Fruit fly (Drosophila melanogaster) whole organism, prepupa: Measurements from ENCODE around the gene CG32099.

ENCODE experiments used
- Blimp-1 ChIP-seq: fragments of 200-800 bp; sonication (Bioruptor generic); optimal IDR thresholded peaks from 3 replicates; lab custom pipeline; 2017; ENCODE audit warnings: missing biosample characterization, missing genetic modification characterization, mild to moderate bottlenecking, moderate library complexity, missing genetic modification reagents
- CG10669 ChIP-seq: fragments of 200-800 bp; sonication (Bioruptor generic); optimal IDR thresholded peaks from 3 replicates; lab custom pipeline; 2018; ENCODE audit warnings: missing biosample characterization, mild to moderate bottlenecking, missing genetic modification characterization, moderate library complexity
- CG11294 ChIP-seq: fragments of 200-800 bp; sonication (Bioruptor generic); IDR thresholded peaks from 2 replicates; pipeline ENCODE4 v1.3.6; 2022; ENCODE audit warnings: missing biosample characterization, missing genetic modification characterization
- CG1621 ChIP-seq: fragments of 200-800 bp; sonication (Bioruptor generic); optimal IDR thresholded peaks from 3 replicates; lab custom pipeline; 2018; ENCODE audit warnings: missing biosample characterization, mild to moderate bottlenecking, missing genetic modification characterization
- CG16779 ChIP-seq: fragments of 200-800 bp; sonication (Bioruptor generic); optimal IDR thresholded peaks from 3 replicates; lab custom pipeline; 2017; ENCODE audit warnings: missing biosample characterization, mild to moderate bottlenecking, missing genetic modification characterization
- CG34406 ChIP-seq: fragments of 200-800 bp; sonication (Bioruptor generic); optimal IDR thresholded peaks from 3 replicates; lab custom pipeline; 2016; ENCODE audit warnings: missing biosample characterization, missing genetic modification characterization
- CG3919 ChIP-seq: fragments of 200-800 bp; sonication (Bioruptor generic); optimal IDR thresholded peaks from 3 replicates; lab custom pipeline; 2016; ENCODE audit warnings: missing biosample characterization, missing genetic modification characterization
- CG6163 ChIP-seq: fragments of 200-800 bp; sonication (Bioruptor generic); IDR thresholded peaks from 3 replicates; pipeline ENCODE4 v1.3.6; 2022; ENCODE audit warnings: missing biosample characterization, missing genetic modification characterization
- CG6276 ChIP-seq: fragments of 200-800 bp; sonication (Bioruptor generic); optimal IDR thresholded peaks from 2 replicates; lab custom pipeline; 2017; ENCODE audit warnings: missing biosample characterization, mild to moderate bottlenecking, missing genetic modification characterization
- CG6808 ChIP-seq: fragments of 200-800 bp; sonication (Bioruptor generic); optimal IDR thresholded peaks from 3 replicates; lab custom pipeline; 2017; ENCODE audit warnings: missing biosample characterization, missing genetic modification characterization, mild to moderate bottlenecking, moderate library complexity, missing genetic modification reagents
- CG6854 ChIP-seq: fragments of 200-800 bp; sonication (Bioruptor generic); optimal IDR thresholded peaks from 2 replicates; lab custom pipeline; 2017; ENCODE audit warnings: missing biosample characterization, mild to moderate bottlenecking, missing genetic modification characterization
- CG7368 ChIP-seq: fragments of 200-800 bp; sonication (Bioruptor generic); optimal IDR thresholded peaks from 3 replicates; lab custom pipeline; 2016; ENCODE audit warnings: missing biosample characterization, missing genetic modification characterization
- CG8119 ChIP-seq: fragments of 200-800 bp; sonication (Bioruptor generic); IDR thresholded peaks from 3 replicates; pipeline ENCODE4 v1.3.6; 2022; ENCODE audit warnings: missing biosample characterization, missing genetic modification characterization
- CG8319 ChIP-seq: fragments of 200-800 bp; sonication (Bioruptor generic); optimal IDR thresholded peaks from 3 replicates; lab custom pipeline; 2016; ENCODE audit warnings: missing biosample characterization, missing genetic modification characterization
- CG8632 ChIP-seq: fragments of 200-800 bp; sonication (Bioruptor generic); optimal IDR thresholded peaks from 3 replicates; lab custom pipeline; 2016; ENCODE audit warnings: missing biosample characterization, missing genetic modification characterization
- Eip75B ChIP-seq: fragments of 200-800 bp; sonication (Bioruptor generic); optimal IDR thresholded peaks from 3 replicates; lab custom pipeline; 2016; ENCODE audit warnings: missing biosample characterization, missing genetic modification characterization
- Eip78C ChIP-seq: fragments of 200-800 bp; sonication (Bioruptor generic); peaks from one replicate; lab custom pipeline; 2016; ENCODE audit warnings: missing biosample characterization, missing genetic modification characterization
- Ets21C ChIP-seq: fragments of 200-800 bp; sonication (Bioruptor generic); optimal IDR thresholded peaks from 3 replicates; lab custom pipeline; 2016; ENCODE audit warnings: missing biosample characterization, missing genetic modification characterization
- Ets96B ChIP-seq: fragments of 200-800 bp; optimal IDR thresholded peaks from 2 replicates; lab custom pipeline; 2019; ENCODE audit warnings: missing biosample characterization, mild to moderate bottlenecking, missing genetic modification characterization, moderate library complexity
- Gug ChIP-seq: fragments of 200-800 bp; sonication (Bioruptor generic); IDR thresholded peaks from 2 replicates; pipeline ENCODE4 v1.3.6; 2022; ENCODE audit warnings: missing biosample characterization, missing genetic modification characterization
- Hr38 ChIP-seq: sonication (Bioruptor generic); optimal IDR thresholded peaks from 2 replicates; lab custom pipeline; 2016; ENCODE audit warnings: missing biosample characterization, missing genetic modification characterization
- Hr39 ChIP-seq: fragments of 200-800 bp; sonication (Bioruptor generic); optimal IDR thresholded peaks from 2 replicates; lab custom pipeline; 2016; ENCODE audit warnings: missing biosample characterization, missing genetic modification characterization
- Hr4 ChIP-seq: fragments of 200-800 bp; sonication (Bioruptor generic); optimal IDR thresholded peaks from 3 replicates; lab custom pipeline; 2016; ENCODE audit warnings: missing biosample characterization, missing genetic modification characterization
- OdsH ChIP-seq: fragments of 200-800 bp; sonication (Bioruptor generic); optimal IDR thresholded peaks from 3 replicates; lab custom pipeline; 2016; ENCODE audit warnings: missing biosample characterization, missing genetic modification characterization
- Sox102F ChIP-seq: fragments of 200-800 bp; sonication (Bioruptor generic); optimal IDR thresholded peaks from 2 replicates; lab custom pipeline; 2016; ENCODE audit warnings: missing biosample characterization, mild to moderate bottlenecking, missing genetic modification characterization
- Sox14 ChIP-seq: fragments of 200-800 bp; sonication (Bioruptor generic); optimal IDR thresholded peaks from 3 replicates; lab custom pipeline; 2016; ENCODE audit warnings: missing biosample characterization, missing genetic modification characterization
- Sox15 ChIP-seq: fragments of 200-800 bp; sonication (Bioruptor generic); optimal IDR thresholded peaks from 3 replicates; lab custom pipeline; 2016; ENCODE audit warnings: missing biosample characterization, missing genetic modification characterization
- achi ChIP-seq: fragments of 200-800 bp; sonication (Bioruptor generic); optimal IDR thresholded peaks from 3 replicates; lab custom pipeline; 2016; ENCODE audit warnings: missing biosample characterization, missing genetic modification characterization
- acj6 ChIP-seq: fragments of 200-800 bp; sonication (Bioruptor generic); optimal IDR thresholded peaks from 3 replicates; lab custom pipeline; 2016; ENCODE audit warnings: missing biosample characterization, missing genetic modification characterization
- dac ChIP-seq: fragments of 200-800 bp; sonication (Bioruptor generic); optimal IDR thresholded peaks from 2 replicates; lab custom pipeline; 2017; ENCODE audit warnings: missing biosample characterization, mild to moderate bottlenecking, missing genetic modification characterization
- dsx ChIP-seq: fragments of 200-800 bp; optimal IDR thresholded peaks from 3 replicates; lab custom pipeline; 2019; ENCODE audit warnings: missing biosample characterization, mild to moderate bottlenecking, missing genetic modification characterization, moderate library complexity; ENCODE audit not compliant: poor library complexity, severe bottlenecking
- eg ChIP-seq: fragments of 200-800 bp; sonication (Bioruptor generic); IDR thresholded peaks from 3 replicates; pipeline ENCODE4 v1.3.6; 2022; ENCODE audit warnings: missing biosample characterization, missing genetic modification characterization
- esn ChIP-seq: fragments of 200-800 bp; sonication (Bioruptor generic); optimal IDR thresholded peaks from 2 replicates; lab custom pipeline; 2016; ENCODE audit warnings: missing biosample characterization, mild to moderate bottlenecking, missing genetic modification characterization, moderate library complexity
- fd59A ChIP-seq: fragments of 200-800 bp; sonication (Bioruptor generic); optimal IDR thresholded peaks from 2 replicates; lab custom pipeline; 2017; ENCODE audit warnings: missing biosample characterization, mild to moderate bottlenecking, missing genetic modification characterization, missing genetic modification reagents
- fd85E ChIP-seq: fragments of 200-800 bp; sonication (Bioruptor generic); optimal IDR thresholded peaks from 3 replicates; lab custom pipeline; 2016; ENCODE audit warnings: missing biosample characterization, missing genetic modification characterization
- fkh ChIP-seq: fragments of 200-800 bp; sonication (Bioruptor generic); optimal IDR thresholded peaks from 3 replicates; lab custom pipeline; 2017; ENCODE audit warnings: missing biosample characterization, mild to moderate bottlenecking, missing genetic modification characterization, moderate library complexity
- lz ChIP-seq: fragments of 200-800 bp; sonication (Bioruptor generic); optimal IDR thresholded peaks from 3 replicates; lab custom pipeline; 2016; ENCODE audit warnings: missing biosample characterization, missing genetic modification characterization
- net ChIP-seq: fragments of 200-800 bp; sonication (Bioruptor generic); optimal IDR thresholded peaks from 3 replicates; lab custom pipeline; 2016; ENCODE audit warnings: missing biosample characterization, missing genetic modification characterization
- pdm3 ChIP-seq: fragments of 200-800 bp; sonication (Bioruptor generic); optimal IDR thresholded peaks from 3 replicates; lab custom pipeline; 2016; ENCODE audit warnings: missing biosample characterization, missing genetic modification characterization
- salr ChIP-seq, 2 experiments: fragments of 200-800 bp; sonication (Bioruptor generic); optimal IDR thresholded peaks; 3 replicates each; lab custom pipeline; 2016 to 2018; ENCODE audit warnings: missing biosample characterization in 2 of 2, missing genetic modification characterization in 2 of 2, mild to moderate bottlenecking in 1 of 2
- spab ChIP-seq: fragments of 200-800 bp; sonication (Bioruptor generic); optimal IDR thresholded peaks from 2 replicates; lab custom pipeline; 2017; ENCODE audit warnings: missing biosample characterization, mild to moderate bottlenecking, missing genetic modification characterization, missing genetic modification reagents
- ss ChIP-seq, 2 experiments: fragments of 200-800 bp; sonication (Bioruptor generic); optimal IDR thresholded peaks; 2 replicates in 1 of 2; 3 replicates in 1 of 2; lab custom pipeline; 2017 to 2018; ENCODE audit warnings: mild to moderate bottlenecking in 2 of 2, missing biosample characterization in 2 of 2, missing genetic modification characterization in 2 of 2, moderate library complexity in 1 of 2
- svp ChIP-seq: fragments of 200-800 bp; sonication (Bioruptor generic); peaks from one replicate; lab custom pipeline; 2016; ENCODE audit warnings: missing biosample characterization, missing genetic modification characterization
- topi ChIP-seq: fragments of 200-800 bp; sonication (Bioruptor generic); optimal IDR thresholded peaks from 3 replicates; lab custom pipeline; 2016; ENCODE audit warnings: missing biosample characterization, missing genetic modification characterization

The CG32099 gene

DNA sequence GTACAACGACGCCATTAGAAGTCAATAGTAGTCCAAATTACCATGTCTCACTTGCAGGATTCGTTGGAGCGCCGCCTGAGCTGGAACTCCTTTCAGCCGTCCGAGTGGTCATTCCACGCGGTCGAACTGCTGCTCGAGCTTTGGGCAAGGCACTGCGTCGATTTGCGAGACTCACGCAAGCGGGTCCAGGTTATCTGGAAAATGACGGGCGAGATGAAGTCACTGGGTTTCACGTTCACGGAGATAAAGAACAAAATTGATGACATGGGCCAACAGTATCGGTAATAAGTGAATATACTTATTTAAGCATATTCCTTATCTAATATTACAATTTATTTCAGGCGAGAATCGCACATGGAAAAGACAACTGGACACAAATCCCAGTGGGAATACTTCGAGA, 30.4 kb upstream of the CG32099 start:
- TF ChIP-seq svp (GFP tag; lab: Kevin White, UChicago) (peak; percentile 97), Eip75B (GFP tag; lab: Kevin White, UChicago) (no peak)

DNA sequence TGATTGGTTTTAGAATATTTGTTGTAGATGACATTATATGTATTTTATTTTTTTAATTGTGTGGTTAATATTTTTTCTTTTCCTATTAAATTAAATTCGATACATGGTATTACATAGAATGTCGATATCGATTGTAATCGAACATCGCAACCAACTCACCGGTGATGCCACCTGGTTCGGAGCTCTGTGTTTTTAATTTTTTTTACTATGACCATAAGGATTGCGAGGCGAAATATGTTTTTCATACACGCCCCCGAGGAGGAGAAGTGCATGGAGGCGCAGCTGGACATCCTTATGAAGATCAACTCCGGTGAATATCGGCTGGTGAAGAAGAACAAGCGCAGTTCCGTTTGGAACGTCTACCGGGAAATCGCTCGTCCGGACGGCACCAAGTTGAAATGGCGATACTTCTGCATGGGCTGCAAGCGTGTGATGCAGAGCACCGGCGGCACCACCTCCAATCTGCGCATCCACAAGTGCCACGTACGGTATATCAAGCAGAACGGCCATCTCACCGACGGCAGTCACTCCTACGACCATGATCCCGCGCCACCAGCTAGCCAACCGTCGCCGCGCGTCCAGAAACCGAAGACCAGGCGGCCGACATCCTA, 29.1 kb upstream of the CG32099 start, which contains the start of gene CG11560:
TSS of gene CG11560 (plus strand) at position 145 of the 611 bp plus-strand sequence.
- TF ChIP-seq CG3919 (no peak), Eip78C (peak; percentile 20)

DNA sequence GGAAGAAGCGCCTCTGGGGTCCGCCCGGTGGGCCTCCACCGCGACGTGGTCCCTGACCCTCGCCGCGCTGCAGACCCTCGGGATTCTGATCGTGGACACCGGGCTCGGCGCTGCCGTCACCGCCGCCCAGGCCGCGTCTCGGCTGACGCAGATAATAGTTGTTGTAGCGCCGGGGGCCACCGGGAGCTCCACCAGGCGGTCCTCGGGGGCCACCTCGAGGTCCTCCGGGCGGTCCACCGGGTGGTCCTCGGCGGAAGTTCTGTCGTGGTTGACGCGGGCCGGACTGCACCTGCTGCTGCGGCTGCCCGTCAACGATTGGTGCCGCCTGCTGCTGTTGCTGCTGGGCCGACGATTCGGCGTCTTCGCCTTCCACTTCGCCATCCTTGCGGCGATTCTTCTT, 26.2 kb upstream of the CG32099 start:
- TF ChIP-seq pdm3 (GFP tag; lab: Kevin White, UChicago): no peak
- no peak for TF ChIP-seq fd85E
- TF ChIP-seq dsx (GFP tag; lab: Kevin White, UChicago): no peak
- no peak for TF ChIP-seq Sox14 (GFP tag; lab: Kevin White, UChicago)
- no peak for TF ChIP-seq CG8632 (GFP tag; lab: Kevin White, UChicago)

DNA sequence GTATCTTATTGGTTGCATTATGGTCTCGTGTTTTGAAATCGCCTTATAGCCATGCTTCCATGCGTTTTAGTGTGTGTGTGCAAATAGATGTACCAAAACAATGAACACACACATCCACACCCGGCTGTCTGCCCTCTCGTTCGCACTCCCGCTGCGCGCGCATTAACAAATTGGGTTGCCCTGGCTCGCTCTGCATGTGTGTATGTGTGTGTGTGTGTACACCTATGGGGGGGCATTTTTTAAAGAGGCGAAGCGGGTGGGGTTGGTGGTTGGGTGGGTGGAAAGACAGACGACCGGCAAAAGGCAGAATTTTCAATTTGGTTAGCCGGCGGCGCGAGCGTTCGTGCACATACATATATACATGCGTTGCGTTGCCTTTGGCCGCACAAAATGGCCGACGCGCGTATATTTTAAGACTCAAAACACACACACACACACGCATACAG, 24.9 kb upstream of the CG32099 start:
- TF ChIP-seq CG16779 (tag; lab: Kevin White, UChicago) (peak; percentile 54), Hr38 (GFP tag; lab: Kevin White, UChicago) (no peak), CG7368 (GFP tag; lab: Kevin White, UChicago) (no peak), CG11294 (GFP tag; lab: Robert Waterston, UW) (no peak), Sox102F (GFP tag; lab: Kevin White, UChicago) (no peak), Hr4 (no peak), Hr39 (no peak), CG6163 (GFP tag; lab: Robert Waterston, UW) (peak; percentile 53; the same call in 2 of the 3 replicates), eg (GFP tag; lab: Robert Waterston, UW) (no peak), Eip75B (GFP tag; lab: Kevin White, UChicago) (no peak), fd59A (GFP tag; lab: Kevin White, UChicago) (no peak), CG6854 (GFP tag; lab: Kevin White, UChicago) (peak; percentile 58), acj6 (GFP tag; lab: Kevin White, UChicago) (no peak), net (GFP tag; lab: Kevin White, UChicago) (no peak), esn (GFP tag; lab: Kevin White, UChicago) (no peak), spab (no peak), achi (GFP tag; lab: Kevin White, UChicago) (no peak), CG8119 (GFP tag; lab: Robert Waterston, UW) (0 out of 3 replicates have a peak, but pooled peaks have one; percentile 43), CG8319 (GFP tag; lab: Kevin White, UChicago) (no peak), topi (GFP tag; lab: Kevin White, UChicago) (no peak), CG8632 (GFP tag; lab: Kevin White, UChicago) (no peak), CG6276 (no peak), salr (GFP tag; optimal IDR thresholded peaks at IDR 0.05; lab: Kevin White, UChicago) (no peak), Eip78C (peak; percentile 45), pdm3 (GFP tag; lab: Kevin White, UChicago) (no peak), fd85E (no peak), Ets96B (tag; lab: Kevin White, UChicago) (no peak), Blimp-1 (no peak), Ets21C (no peak), lz (GFP tag; lab: Kevin White, UChicago) (no peak), CG10669 (GFP tag; lab: Kevin White, UChicago) (no peak), OdsH (GFP tag; lab: Kevin White, UChicago) (no peak), CG3919 (peak; percentile 21), Sox14 (GFP tag; lab: Kevin White, UChicago) (peak; percentile 51), Gug (GFP tag; lab: Robert Waterston, UW) (no peak), dac (GFP tag; lab: Kevin White, UChicago) (no peak), fkh (GFP tag; lab: Kevin White, UChicago) (peak; percentile 95), ss (GFP tag; optimal IDR thresholded peaks at IDR 0.05; lab: Kevin White, UChicago) (peak; percentile 62 to 64), Sox15 (GFP tag; lab: Kevin White, UChicago) (no peak), dsx (GFP tag; lab: Kevin White, UChicago) (peak; percentile 37), CG34406 (GFP tag; lab: Kevin White, UChicago) (peak; percentile 20), CG6808 (GFP tag; lab: Kevin White, UChicago) (peak; percentile 48), CG1621 (tag; lab: Kevin White, UChicago) (peak; percentile 29)
